Worm (Caenorhabditis elegans): ENCODE results near the gene mlt-7.

DNA sequence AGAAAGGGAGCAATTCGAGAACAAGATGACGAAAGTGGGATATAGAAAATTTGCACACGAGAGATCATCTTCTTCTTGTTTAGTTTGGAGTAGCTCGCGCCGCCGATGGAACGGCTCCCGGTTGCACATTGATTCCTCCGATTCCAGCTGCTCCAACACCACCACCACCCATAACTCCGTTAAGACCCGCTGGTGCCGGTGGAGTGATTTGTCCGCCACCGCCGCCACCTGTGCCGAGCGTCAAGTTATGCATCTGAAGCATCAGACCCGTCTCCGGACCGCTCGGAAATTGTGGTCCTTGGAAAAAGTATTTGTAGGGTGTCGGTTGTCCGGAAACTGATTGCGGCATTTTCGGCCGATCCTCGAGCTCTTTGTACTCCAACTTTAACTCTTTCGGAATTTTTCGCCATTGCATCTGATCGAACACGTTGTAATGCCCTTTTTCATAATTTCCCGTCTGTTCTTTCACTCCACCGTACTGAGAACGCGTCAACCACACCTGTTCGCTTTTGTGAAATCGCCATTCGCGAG lies 19.9 kb upstream of the mlt-7 start:
- TF ChIP-seq egl-27 (tag; optimal IDR thresholded peaks at IDR 0.05) = no peak
- no peak for TF ChIP-seq alr-1 (tag; optimal IDR thresholded peaks at IDR 0.05)
- no peak for TF ChIP-seq nhr-11 (tag; optimal IDR thresholded peaks at IDR 0.05)
- no peak for TF ChIP-seq R02D3.7 (tag; optimal IDR thresholded peaks at IDR 0.05)

All from whole organism, L2 larva.